Worm (Caenorhabditis elegans): ENCODE data around the gene T04H1.13.

Gene T04H1.13

ce11 chrV:12198545-12198944, 46.3 kb downstream of the T04H1.13 start, which contains the start of gene lon-3:
Gene lon-3, minus strand, starts transcription at chrV:12198645.
- TF ChIP-seq unc-55 (GFP tag; optimal IDR thresholded peaks at IDR 0.05) = no peak
- TF ChIP-seq blmp-1 (tag; optimal IDR thresholded peaks at IDR 0.05; ENCODE audit: insufficient read depth) = no peak
- TF ChIP-seq lin-13 (GFP tag; optimal IDR thresholded peaks at IDR 0.05) = no peak
- TF ChIP-seq aly-2 (tag; optimal IDR thresholded peaks at IDR 0.05) = no peak
- no peak for TF ChIP-seq fos-1 (tag; optimal IDR thresholded peaks at IDR 0.05)
- no peak for TF ChIP-seq egl-27 (tag; optimal IDR thresholded peaks at IDR 0.05)
- no peak for TF ChIP-seq R02D3.7 (tag; optimal IDR thresholded peaks at IDR 0.05)
- TF ChIP-seq ceh-16 (tag; optimal IDR thresholded peaks at IDR 0.05) = no peak
- no peak for TF ChIP-seq ama-1 (optimal IDR thresholded peaks at IDR 0.05)
- no peak for TF ChIP-seq zag-1 (tag; optimal IDR thresholded peaks at IDR 0.05)
- no peak for TF ChIP-seq lsy-2 (tag; optimal IDR thresholded peaks at IDR 0.05)
- no peak for TF ChIP-seq mdl-1 (tag; optimal IDR thresholded peaks at IDR 0.05)
- TF ChIP-seq nhr-10 (tag; optimal IDR thresholded peaks at IDR 0.05) = no peak
- TF ChIP-seq nhr-6 (tag; optimal IDR thresholded peaks at IDR 0.05) = no peak
- no peak for TF ChIP-seq mbf-1 (tag; optimal IDR thresholded peaks at IDR 0.05)
- TF ChIP-seq nhr-77 (tag; optimal IDR thresholded peaks at IDR 0.05) = no peak
- no peak for TF ChIP-seq ztf-4 (tag; optimal IDR thresholded peaks at IDR 0.05)

- TF ChIP-seq nhr-6 (tag; optimal IDR thresholded peaks at IDR 0.05) (no peak), alr-1 (tag; optimal IDR thresholded peaks at IDR 0.05) (no peak), nhr-21 (tag; optimal IDR thresholded peaks at IDR 0.05) (no peak), ztf-1 (GFP tag; conservative IDR thresholded peaks at IDR 0.05) (0 out of 2 replicates have a peak, but pooled peaks have one; percentile 44)
Observed at ce11 chrV:12197748-12198147, 47.1 kb downstream of the T04H1.13 start.

- TF ChIP-seq nhr-129 (tag; optimal IDR thresholded peaks at IDR 0.05) (peak; percentile 18), ceh-16 (tag; optimal IDR thresholded peaks at IDR 0.05) (no peak)
Observed at ce11 chrV:12196659-12197058, 48.2 kb downstream of the T04H1.13 start.

ce11 chrV:12195845-12196244, 49.0 kb downstream of the T04H1.13 start, which contains the start of gene ZK836.3:
Gene ZK836.3, minus strand, starts transcription at chrV:12195945.
- TF ChIP-seq blmp-1 (tag; optimal IDR thresholded peaks at IDR 0.05; ENCODE audit: insufficient read depth) (no peak), lin-39 (tag; optimal IDR thresholded peaks at IDR 0.05) (no peak), nhr-23 (tag; optimal IDR thresholded peaks at IDR 0.05) (no peak), ZK546.5 (tag; optimal IDR thresholded peaks at IDR 0.05) (no peak), sma-3 (GFP tag; optimal IDR thresholded peaks at IDR 0.05) (no peak), Y55F3AM.14 (GFP tag; optimal IDR thresholded peaks at IDR 0.05) (no peak), ztf-4 (tag; optimal IDR thresholded peaks at IDR 0.05) (no peak), egl-27 (tag; optimal IDR thresholded peaks at IDR 0.05) (no peak), ztf-1 (GFP tag; conservative IDR thresholded peaks at IDR 0.05) (no peak), ceh-16 (tag; optimal IDR thresholded peaks at IDR 0.05) (no peak), nhr-25 (tag; optimal IDR thresholded peaks at IDR 0.05) (no peak), skn-1 (tag; optimal IDR thresholded peaks at IDR 0.05) (no peak), elt-1 (tag; optimal IDR thresholded peaks at IDR 0.05) (no peak), unc-62 (GFP tag; optimal IDR thresholded peaks at IDR 0.05) (no peak), elt-3 (tag; optimal IDR thresholded peaks at IDR 0.05) (no peak), lin-13 (GFP tag; optimal IDR thresholded peaks at IDR 0.05) (no peak)
